Worm (Caenorhabditis elegans) whole organism, mixed stage, embryonic: ENCODE results near the gene C04F6.7.

Source experiments
- bed-3 ChIP-seq: fragments of 200-800 bp; sonication (Bioruptor generic); optimal IDR thresholded peaks from 3 replicates; lab custom pipeline; 2018; ENCODE audit warnings: mild to moderate bottlenecking, missing genetic modification characterization, moderate library complexity, missing compliant biosample characterization
- ceh-39 ChIP-seq: fragments of 150-350 bp; optimal IDR thresholded peaks from 2 replicates; lab custom pipeline; 2014; ENCODE audit warnings: missing biosample characterization, missing genetic modification characterization
- ceh-83 ChIP-seq: fragments of 200-800 bp; sonication (Bioruptor generic); optimal IDR thresholded peaks from 2 replicates; lab custom pipeline; 2018; ENCODE audit warnings: mild to moderate bottlenecking, missing genetic modification characterization, missing compliant biosample characterization
- ces-1 ChIP-seq: fragments of 150-350 bp; optimal IDR thresholded peaks from 2 replicates; lab custom pipeline; 2014; ENCODE audit warnings: missing biosample characterization, missing genetic modification reagents, missing genetic modification characterization
- cnd-1 ChIP-seq: fragments of 200-800 bp; sonication (Bioruptor generic); optimal IDR thresholded peaks from 2 replicates; lab custom pipeline; 2018; ENCODE audit warnings: mild to moderate bottlenecking, missing genetic modification characterization, missing compliant biosample characterization
- drap-1 ChIP-seq: fragments of 200-800 bp; sonication (Bioruptor generic); optimal IDR thresholded peaks from 3 replicates; lab custom pipeline; 2018; ENCODE audit warnings: mild to moderate bottlenecking, missing genetic modification characterization, missing compliant biosample characterization
- elt-1 ChIP-seq: sonication (generic microtip); optimal IDR thresholded peaks from 2 replicates; lab custom pipeline; 2017; ENCODE audit warnings: missing genetic modification characterization, mild to moderate bottlenecking, missing compliant biosample characterization, antibody characterized with exemption, moderate library complexity, borderline replicate concordance; ENCODE audit not compliant: insufficient read depth
- flh-1 ChIP-seq: fragments of 200-800 bp; sonication (Bioruptor generic); optimal IDR thresholded peaks from 2 replicates; lab custom pipeline; 2018; ENCODE audit warnings: mild to moderate bottlenecking, missing genetic modification characterization, moderate library complexity, missing compliant biosample characterization
- ham-2 ChIP-seq: fragments of 200-800 bp; sonication (Bioruptor generic); optimal IDR thresholded peaks from 2 replicates; lab custom pipeline; 2018; ENCODE audit warnings: mild to moderate bottlenecking, missing genetic modification characterization, missing compliant biosample characterization
- lin-13 ChIP-seq: fragments of 150-350 bp; optimal IDR thresholded peaks from 2 replicates; lab custom pipeline; 2014; ENCODE audit warnings: missing biosample characterization, missing genetic modification characterization
- lin-32 ChIP-seq: fragments of 200-800 bp; sonication (Bioruptor generic); optimal IDR thresholded peaks from 2 replicates; lab custom pipeline; 2018; ENCODE audit warnings: mild to moderate bottlenecking, missing genetic modification characterization, missing compliant biosample characterization
- lsy-2 ChIP-seq: fragments of 150-350 bp; optimal IDR thresholded peaks from 2 replicates; lab custom pipeline; 2014; ENCODE audit warnings: missing biosample characterization, missing genetic modification characterization
- mab-5 ChIP-seq: fragments of 150-350 bp; optimal IDR thresholded peaks from 2 replicates; lab custom pipeline; 2014; ENCODE audit warnings: missing biosample characterization, missing genetic modification characterization
- mep-1 ChIP-seq: fragments of 150-350 bp; optimal IDR thresholded peaks from 2 replicates; lab custom pipeline; 2017; ENCODE audit warnings: missing biosample characterization, missing genetic modification reagents, missing genetic modification characterization, inconsistent platforms
- mls-2 ChIP-seq: sonication (generic microtip); optimal IDR thresholded peaks from 2 replicates; lab custom pipeline; 2016; ENCODE audit warnings: mild to moderate bottlenecking, missing genetic modification characterization, moderate library complexity, missing compliant biosample characterization
- nhr-12 ChIP-seq: fragments of 150-350 bp; optimal IDR thresholded peaks from 2 replicates; lab custom pipeline; 2014; ENCODE audit warnings: missing biosample characterization, missing genetic modification characterization
- nhr-2 ChIP-seq: fragments of 150-350 bp; optimal IDR thresholded peaks from 2 replicates; lab custom pipeline; 2014; ENCODE audit warnings: missing biosample characterization, missing genetic modification characterization
- nhr-28 ChIP-seq: fragments of 150-350 bp; optimal IDR thresholded peaks from 2 replicates; lab custom pipeline; 2014; ENCODE audit warnings: missing biosample characterization, missing genetic modification characterization
- pha-4 ChIP-seq: fragments of 150-350 bp; optimal IDR thresholded peaks from 2 replicates; lab custom pipeline; 2018; ENCODE audit warnings: missing biosample characterization, missing genetic modification reagents, missing genetic modification characterization
- sem-2 ChIP-seq: fragments of 200-800 bp; sonication (Bioruptor generic); optimal IDR thresholded peaks from 2 replicates; lab custom pipeline; 2018; ENCODE audit warnings: mild to moderate bottlenecking, missing genetic modification characterization, missing compliant biosample characterization
- snpc-4 ChIP-seq: fragments of 150-350 bp; optimal IDR thresholded peaks from 2 replicates; lab custom pipeline; 2014; ENCODE audit warnings: missing biosample characterization, missing genetic modification characterization
- sptf-1 ChIP-seq: sonication (generic microtip); optimal IDR thresholded peaks from 2 replicates; lab custom pipeline; 2017; ENCODE audit warnings: mild to moderate bottlenecking, missing genetic modification characterization, moderate library complexity, missing compliant biosample characterization
- tbx-8 ChIP-seq: fragments of 200-800 bp; sonication (Bioruptor generic); optimal IDR thresholded peaks from 2 replicates; lab custom pipeline; 2018; ENCODE audit warnings: mild to moderate bottlenecking, missing genetic modification characterization, moderate library complexity, missing compliant biosample characterization
- unc-120 ChIP-seq: sonication (generic microtip); optimal IDR thresholded peaks from 2 replicates; lab custom pipeline; 2017; ENCODE audit warnings: missing genetic modification characterization, missing compliant biosample characterization; ENCODE audit not compliant: poor library complexity, severe bottlenecking
- unc-62 ChIP-seq: fragments of 150-350 bp; optimal IDR thresholded peaks from 2 replicates; lab custom pipeline; 2014; ENCODE audit warnings: missing biosample characterization, missing genetic modification reagents, missing genetic modification characterization
- zip-8 ChIP-seq: fragments of 150-350 bp; optimal IDR thresholded peaks from 2 replicates; lab custom pipeline; 2014; ENCODE audit warnings: missing biosample characterization, missing genetic modification characterization
- ztf-11 ChIP-seq: fragments of 150-350 bp; optimal IDR thresholded peaks from 2 replicates; lab custom pipeline; 2014; ENCODE audit warnings: missing biosample characterization, missing genetic modification characterization

C04F6.7 gene

ce11 chrX:3399917-3400316, 19.1 kb downstream of the C04F6.7 start, which contains the start of gene cht-1:
cht-1 (minus strand) TSS chrX:3400017.
- TF ChIP-seq ztf-11 (tag; lab: Kevin White, UChicago) (no peak), drap-1 (GFP tag; lab: Kevin White, UChicago) (no peak)

ce11 chrX:3396735-3397134, 22.2 kb downstream of the C04F6.7 start:
- no peak for TF ChIP-seq bed-3 (GFP tag; lab: Kevin White, UChicago)
- no peak for TF ChIP-seq lin-13 (tag; lab: Kevin White, UChicago)
- no peak for TF ChIP-seq mep-1 (tag; lab: Kevin White, UChicago)
- peak; percentile 83 for TF ChIP-seq elt-1 (tag; lab: Kevin White, UChicago)
- TF ChIP-seq sptf-1 (tag; lab: Kevin White, UChicago): no peak
- no peak for TF ChIP-seq ham-2
- no peak for TF ChIP-seq mab-5 (tag; lab: Kevin White, UChicago)

- TF ChIP-seq sem-2 (GFP tag; lab: Kevin White, UChicago): no peak
- no peak for TF ChIP-seq mls-2 (tag; lab: Kevin White, UChicago)
- no peak for TF ChIP-seq lsy-2 (tag; lab: Kevin White, UChicago)
- TF ChIP-seq unc-62: no peak
- TF ChIP-seq sptf-1 (tag; lab: Kevin White, UChicago): no peak
- TF ChIP-seq lin-32 (GFP tag; lab: Kevin White, UChicago): no peak
- TF ChIP-seq bed-3 (GFP tag; lab: Kevin White, UChicago): no peak
- no peak for TF ChIP-seq tbx-8 (GFP tag; lab: Kevin White, UChicago)
- no peak for TF ChIP-seq unc-120 (tag; lab: Kevin White, UChicago)
- no peak for TF ChIP-seq ztf-11 (tag; lab: Kevin White, UChicago)
- TF ChIP-seq ceh-83 (GFP tag; lab: Kevin White, UChicago): no peak
These were observed 25.4 kb downstream of the C04F6.7 start, which contains the start of gene slcf-2 for ce11 chrX:3393562-3393961. slcf-2 (plus strand) TSS chrX:3393862.

- TF ChIP-seq tbx-8 (GFP tag; lab: Kevin White, UChicago): no peak
- no peak for TF ChIP-seq bed-3 (GFP tag; lab: Kevin White, UChicago)
- TF ChIP-seq mep-1 (tag; lab: Kevin White, UChicago): no peak
- TF ChIP-seq unc-120 (tag; lab: Kevin White, UChicago): no peak
- TF ChIP-seq lsy-2 (tag; lab: Kevin White, UChicago): no peak
- TF ChIP-seq ham-2: no peak
- no peak for TF ChIP-seq snpc-4 (tag; lab: Kevin White, UChicago)
- TF ChIP-seq ces-1 (GFP tag; lab: Kevin White, UChicago): no peak
- TF ChIP-seq nhr-12: no peak
These were observed 33.6 kb downstream of the C04F6.7 start, which contains the start of gene acp-1 for ce11 chrX:3385362-3385761. acp-1 (minus strand) TSS chrX:3385462.

- TF ChIP-seq mls-2 (tag; lab: Kevin White, UChicago) (no peak), unc-120 (tag; lab: Kevin White, UChicago) (no peak), unc-62 (no peak), bed-3 (GFP tag; lab: Kevin White, UChicago) (no peak), nhr-2 (tag; lab: Kevin White, UChicago) (no peak), ztf-11 (tag; lab: Kevin White, UChicago) (no peak), nhr-12 (no peak), tbx-8 (GFP tag; lab: Kevin White, UChicago) (no peak), flh-1 (GFP tag; lab: Kevin White, UChicago) (no peak), cnd-1 (no peak), nhr-28 (tag; lab: Kevin White, UChicago) (no peak), lin-32 (GFP tag; lab: Kevin White, UChicago) (no peak), lin-13 (tag; lab: Kevin White, UChicago) (no peak), ceh-39 (tag; lab: Kevin White, UChicago) (no peak), ceh-83 (GFP tag; lab: Kevin White, UChicago) (no peak)
- TF ChIP-seq, all 35 proteins: peak for 0
These were observed 38.8 kb downstream of the C04F6.7 start, which contains the start of gene ZK563.7 for ce11 chrX:3380167-3380566. ZK563.7 (plus strand) TSS chrX:3380467.

- TF ChIP-seq pha-4: peak; percentile 13
- TF ChIP-seq nhr-12: no peak
- no peak for TF ChIP-seq zip-8
- peak; percentile 13 for TF ChIP-seq mep-1 (tag; lab: Kevin White, UChicago)
- TF ChIP-seq sem-2 (GFP tag; lab: Kevin White, UChicago): no peak
- no peak for TF ChIP-seq nhr-28 (tag; lab: Kevin White, UChicago)
- TF ChIP-seq mab-5 (tag; lab: Kevin White, UChicago): no peak
- TF ChIP-seq flh-1 (GFP tag; lab: Kevin White, UChicago): no peak
These were observed 39.9 kb downstream of the C04F6.7 start, which contains the start of gene sorf-1 for ce11 chrX:3379114-3379513. sorf-1 (minus strand) TSS chrX:3379248.
